Worm (Caenorhabditis elegans) whole organism, late embryonic: ENCODE measurements around the gene twk-14.

Experiments
- ama-1 ChIP-seq: fragments of 150-350 bp; optimal IDR thresholded peaks from 2 replicates; lab custom pipeline; 2014
- ceh-48 ChIP-seq: sonication (generic microtip); optimal IDR thresholded peaks from 2 replicates; lab custom pipeline; 2016; ENCODE audit warnings: missing genetic modification characterization, inconsistent platforms, missing compliant biosample characterization
- fkh-10 ChIP-seq: fragments of 150-350 bp; optimal IDR thresholded peaks from 2 replicates; lab custom pipeline; 2014; ENCODE audit warnings: missing biosample characterization, missing genetic modification reagents, missing genetic modification characterization
- hlh-8 ChIP-seq: sonication (generic microtip); optimal IDR thresholded peaks from 2 replicates; lab custom pipeline; 2016; ENCODE audit warnings: missing genotype, missing genetic modification characterization, missing compliant biosample characterization
- tbx-2 ChIP-seq: sonication (generic microtip); optimal IDR thresholded peaks from 2 replicates; lab custom pipeline; 2016; ENCODE audit warnings: missing genetic modification characterization, missing compliant biosample characterization
- unc-3 ChIP-seq, 2 experiments: fragments of 200-800 bp in 1 of 2; sonication (Bioruptor generic) in 1 of 2; sonication (generic microtip) in 1 of 2; conservative IDR thresholded peaks in 1 of 2; optimal IDR thresholded peaks in 1 of 2; 2 replicates each; pipeline versions ENCODE4 v1.3.6 to Lab custom; 2016 to 2022; ENCODE audit warnings: missing compliant biosample characterization in 2 of 2, missing genetic modification characterization in 2 of 2, missing genetic modification reagents in 1 of 2
- unc-86 ChIP-seq: sonication (generic microtip); optimal IDR thresholded peaks from 2 replicates; lab custom pipeline; 2016; ENCODE audit warnings: missing genetic modification characterization, missing compliant biosample characterization

ce11 chrV:12337894-12338293 lies 57.6 kb downstream of the twk-14 start, which contains the start of gene twk-13:
- TF ChIP-seq ama-1: no peak
- TF ChIP-seq unc-3 (GFP tag; conservative IDR thresholded peaks at IDR 0.05; lab: Robert Waterston, UW): no peak
- TF ChIP-seq unc-3 (tag; optimal IDR thresholded peaks at IDR 0.05; lab: Kevin White, UChicago): no peak
- no peak for TF ChIP-seq fkh-10 (GFP tag; lab: Kevin White, UChicago)
- TF ChIP-seq tbx-2 (tag; lab: Kevin White, UChicago): no peak
- no peak for TF ChIP-seq ceh-48
- TF ChIP-seq hlh-8 (tag; lab: Kevin White, UChicago): no peak
- TF ChIP-seq unc-86 (tag; lab: Kevin White, UChicago): no peak
